4 fruit fly cellular contexts compared by ENCODE assay signal in genomic region chr3L:16286258-16286657, dm6.
TF ChIP-seq lines count a peak whose summit lies in the region.

No protein-coding gene starts in this region.

- no peak for TF ChIP-seq CTCF in whole organism, embryonic (GFP tag; optimal IDR thresholded peaks at IDR 0.05; lab: Kevin White, UChicago)

TF ChIP-seq in whole organism, embryonic, 481 proteins besides CTCF, POLR2A, EP300 and RAD21 (continues in another document):
- TF ChIP-seq CG12299 (tag; optimal IDR thresholded peaks at IDR 0.05; lab: Kevin White, UChicago): no peak
- TF ChIP-seq her (GFP tag; optimal IDR thresholded peaks at IDR 0.05; lab: Kevin White, UChicago): no peak
- peak; percentile 61 for TF ChIP-seq CG2678 (tag; optimal IDR thresholded peaks at IDR 0.05; lab: Kevin White, UChicago)
- TF ChIP-seq CG17359 (tag; optimal IDR thresholded peaks at IDR 0.05; lab: Kevin White, UChicago): peak; percentile 31
- TF ChIP-seq pnt (GFP tag; optimal IDR thresholded peaks at IDR 0.05; lab: Kevin White, UChicago): peak; percentile 3
- TF ChIP-seq CG2199 (GFP tag; IDR thresholded peaks at IDR 0.05; lab: Robert Waterston, UW): no peak
- TF ChIP-seq fd102C (GFP tag; optimal IDR thresholded peaks at IDR 0.05; lab: Kevin White, UChicago): no peak
- TF ChIP-seq ash1 (GFP tag; optimal IDR thresholded peaks at IDR 0.05; lab: Kevin White, UChicago): no peak
- no peak for TF ChIP-seq otp (GFP tag; IDR thresholded peaks at IDR 0.05; lab: Robert Waterston, UW)
- TF ChIP-seq Ada2b (GFP tag; IDR thresholded peaks at IDR 0.05; lab: Robert Waterston, UW): peak; percentile 20; the same call in 1 of the 2 replicates
- TF ChIP-seq maf-S (GFP tag; optimal IDR thresholded peaks at IDR 0.05; lab: Kevin White, UChicago): no peak
- no peak for TF ChIP-seq prd (optimal IDR thresholded peaks at IDR 0.05; lab: Kevin White, UChicago)
- no peak for TF ChIP-seq prd (GFP tag; IDR thresholded peaks at IDR 0.05; lab: Robert Waterston, UW)
- TF ChIP-seq CG12104 (GFP tag; optimal IDR thresholded peaks at IDR 0.05; lab: Kevin White, UChicago): no peak
- 0 out of 3 replicates have a peak, but pooled peaks have one; percentile 10 for TF ChIP-seq Aef1 (GFP tag; IDR thresholded peaks at IDR 0.05; lab: Robert Waterston, UW)
- TF ChIP-seq CG17385 (GFP tag; optimal IDR thresholded peaks at IDR 0.05; lab: Kevin White, UChicago): peak; percentile 18
- TF ChIP-seq vvl (GFP tag; IDR thresholded peaks at IDR 0.05; lab: Robert Waterston, UW): peak; percentile 62
- peak; percentile 22 for TF ChIP-seq sd (tag; optimal IDR thresholded peaks at IDR 0.05; lab: Kevin White, UChicago)
- no peak for TF ChIP-seq sqz (GFP tag; optimal IDR thresholded peaks at IDR 0.05; lab: Kevin White, UChicago)
- peak; percentile 64 for TF ChIP-seq CG15269 (tag; optimal IDR thresholded peaks at IDR 0.05; lab: Kevin White, UChicago)
- no peak for TF ChIP-seq ham (GFP tag; IDR thresholded peaks at IDR 0.05; lab: Robert Waterston, UW)
- no peak for TF ChIP-seq zfh1 (GFP tag; IDR thresholded peaks at IDR 0.05; lab: Robert Waterston, UW)
- TF ChIP-seq Doc2 (GFP tag; IDR thresholded peaks at IDR 0.05; lab: Robert Waterston, UW): no peak
- TF ChIP-seq Chrac-16 (GFP tag; optimal IDR thresholded peaks at IDR 0.05; lab: Kevin White, UChicago): no peak

TF ChIP-seq in whole organism, prepupa, 60 proteins besides CTCF, POLR2A, EP300 and RAD21 (continues in another document):
- peak; percentile 39 for TF ChIP-seq Sox15 (GFP tag; optimal IDR thresholded peaks at IDR 0.05; lab: Kevin White, UChicago)
- peak; percentile 50 for TF ChIP-seq net (GFP tag; optimal IDR thresholded peaks at IDR 0.05; lab: Kevin White, UChicago)
- TF ChIP-seq CG10669 (GFP tag; optimal IDR thresholded peaks at IDR 0.05; lab: Kevin White, UChicago): peak; percentile 85
- TF ChIP-seq CG10631 (GFP tag; optimal IDR thresholded peaks at IDR 0.05; lab: Kevin White, UChicago): peak; percentile 54
- peak; percentile 78 for TF ChIP-seq CG1621 (tag; optimal IDR thresholded peaks at IDR 0.05; lab: Kevin White, UChicago)
- TF ChIP-seq CG6792 (GFP tag; optimal IDR thresholded peaks at IDR 0.05; lab: Kevin White, UChicago): peak; percentile 64
- TF ChIP-seq Ets21C (GFP tag; optimal IDR thresholded peaks at IDR 0.05; lab: Kevin White, UChicago): no peak
- TF ChIP-seq CG8119 (GFP tag; IDR thresholded peaks at IDR 0.05; lab: Robert Waterston, UW): no peak
- peak; percentile 55 for TF ChIP-seq CG3919 (GFP tag; optimal IDR thresholded peaks at IDR 0.05; lab: Kevin White, UChicago)
- no peak for TF ChIP-seq CG15336 (GFP tag; IDR thresholded peaks at IDR 0.05; lab: Robert Waterston, UW)
- no peak for TF ChIP-seq eg (GFP tag; IDR thresholded peaks at IDR 0.05; lab: Robert Waterston, UW)
- TF ChIP-seq acj6 (GFP tag; optimal IDR thresholded peaks at IDR 0.05; lab: Kevin White, UChicago): peak; percentile 64
- TF ChIP-seq Blimp-1 (GFP tag; optimal IDR thresholded peaks at IDR 0.05; lab: Kevin White, UChicago): no peak
- peak; percentile 29 for TF ChIP-seq Hr39 (GFP tag; optimal IDR thresholded peaks at IDR 0.05; lab: Kevin White, UChicago)
- peak; percentile 37 for TF ChIP-seq esn (GFP tag; optimal IDR thresholded peaks at IDR 0.05; lab: Kevin White, UChicago)
- TF ChIP-seq CG6163 (GFP tag; IDR thresholded peaks at IDR 0.05; lab: Robert Waterston, UW): peak; percentile 44; the same call in 1 of the 3 replicates
- TF ChIP-seq vri (GFP tag; optimal IDR thresholded peaks at IDR 0.05; lab: Kevin White, UChicago): peak; percentile 13
- no peak for TF ChIP-seq CG6854 (GFP tag; optimal IDR thresholded peaks at IDR 0.05; lab: Kevin White, UChicago)
- peak; percentile 64 for TF ChIP-seq pdm3 (GFP tag; optimal IDR thresholded peaks at IDR 0.05; lab: Kevin White, UChicago)
- peak; percentile 38 for TF ChIP-seq CG8319 (GFP tag; optimal IDR thresholded peaks at IDR 0.05; lab: Kevin White, UChicago)
- peak; percentile 51 for TF ChIP-seq Sox14 (GFP tag; optimal IDR thresholded peaks at IDR 0.05; lab: Kevin White, UChicago)
- TF ChIP-seq lz (GFP tag; optimal IDR thresholded peaks at IDR 0.05; lab: Kevin White, UChicago): peak; percentile 24
- no peak for TF ChIP-seq fkh (GFP tag; optimal IDR thresholded peaks at IDR 0.05; lab: Kevin White, UChicago)
- TF ChIP-seq OdsH (GFP tag; optimal IDR thresholded peaks at IDR 0.05; lab: Kevin White, UChicago): peak; percentile 46

TF ChIP-seq in whole organism, pupa, 21 proteins besides CTCF, POLR2A, EP300 and RAD21:
- TF ChIP-seq rn (GFP tag; IDR thresholded peaks at IDR 0.05; lab: Robert Waterston, UW): no peak
- TF ChIP-seq CG17806 (tag; optimal IDR thresholded peaks at IDR 0.05; lab: Kevin White, UChicago): peak; percentile 76
- TF ChIP-seq CG34367 (tag; optimal IDR thresholded peaks at IDR 0.05; lab: Kevin White, UChicago): peak; percentile 67
- TF ChIP-seq Ets98B (GFP tag; IDR thresholded peaks at IDR 0.05; lab: Robert Waterston, UW): no peak
- TF ChIP-seq CG12605 (GFP tag; IDR thresholded peaks at IDR 0.05; lab: Robert Waterston, UW): no peak
- peak; percentile 53 for TF ChIP-seq gl (tag; optimal IDR thresholded peaks at IDR 0.05; lab: Kevin White, UChicago)
- no peak for TF ChIP-seq CG8301 (tag; optimal IDR thresholded peaks at IDR 0.05; lab: Kevin White, UChicago)
- peak; percentile 65 for TF ChIP-seq Pif1A (GFP tag; optimal IDR thresholded peaks at IDR 0.05; lab: Kevin White, UChicago)
- TF ChIP-seq CG13204 (GFP tag; optimal IDR thresholded peaks at IDR 0.05; lab: Kevin White, UChicago): peak; percentile 33
- peak; percentile 56 for TF ChIP-seq Pif1B (GFP tag; optimal IDR thresholded peaks at IDR 0.05; lab: Kevin White, UChicago)
- TF ChIP-seq Snoo (tag; optimal IDR thresholded peaks at IDR 0.05; lab: Kevin White, UChicago): peak; percentile 7
- peak; percentile 86 for TF ChIP-seq CG15710 (tag; optimal IDR thresholded peaks at IDR 0.05; lab: Kevin White, UChicago)
- TF ChIP-seq D1 (tag; optimal IDR thresholded peaks at IDR 0.05; lab: Kevin White, UChicago): peak; percentile 62
- TF ChIP-seq EcR (GFP tag; optimal IDR thresholded peaks at IDR 0.05; lab: Kevin White, UChicago): peak; percentile 87
- peak; percentile 89 for TF ChIP-seq CG8159 (tag; optimal IDR thresholded peaks at IDR 0.05; lab: Kevin White, UChicago)
- peak; percentile 27 for TF ChIP-seq CG14655 (GFP tag; optimal IDR thresholded peaks at IDR 0.05; lab: Kevin White, UChicago)
- peak; percentile 70 for TF ChIP-seq CG9948 (tag; optimal IDR thresholded peaks at IDR 0.05; lab: Kevin White, UChicago)

TF ChIP-seq in whole organism, wandering third instar larva, 38 proteins besides CTCF, POLR2A, EP300 and RAD21:
- TF ChIP-seq CG32264 (GFP tag; optimal IDR thresholded peaks at IDR 0.05; lab: Kevin White, UChicago): no peak
- no peak for TF ChIP-seq Vsx2 (GFP tag; optimal IDR thresholded peaks at IDR 0.05; lab: Kevin White, UChicago; ENCODE audit: partially characterized antibody)
- TF ChIP-seq ey (GFP tag; optimal IDR thresholded peaks at IDR 0.05; lab: Kevin White, UChicago): peak; percentile 32
- TF ChIP-seq OdsH (GFP tag; optimal IDR thresholded peaks at IDR 0.05; lab: Kevin White, UChicago): peak; percentile 34
- no peak for TF ChIP-seq Dif (GFP tag; optimal IDR thresholded peaks at IDR 0.05; lab: Kevin White, UChicago; ENCODE audit: partially characterized antibody)
- peak in 1 of 2 experiments; percentile 36 for TF ChIP-seq foxo (GFP tag; optimal IDR thresholded peaks at IDR 0.05; lab: Kevin White, UChicago)
- TF ChIP-seq Hnf4 (GFP tag; optimal IDR thresholded peaks at IDR 0.05; lab: Kevin White, UChicago): peak; percentile 13
- peak; percentile 53 for TF ChIP-seq br (GFP tag; optimal IDR thresholded peaks at IDR 0.05; lab: Kevin White, UChicago)
- peak; percentile 51 for TF ChIP-seq rgr (GFP tag; optimal IDR thresholded peaks at IDR 0.05; lab: Kevin White, UChicago)
- peak; percentile 42 for TF ChIP-seq HLH106 (tag; optimal IDR thresholded peaks at IDR 0.05; lab: Kevin White, UChicago)
- TF ChIP-seq woc (GFP tag; optimal IDR thresholded peaks at IDR 0.05; lab: Kevin White, UChicago): peak; percentile 43
- TF ChIP-seq Hr78 (GFP tag; optimal IDR thresholded peaks at IDR 0.05; lab: Kevin White, UChicago): no peak
- no peak for TF ChIP-seq Myc (optimal IDR thresholded peaks at IDR 0.05; lab: Kevin White, UChicago)
- no peak for TF ChIP-seq CrebA (GFP tag; optimal IDR thresholded peaks at IDR 0.05; lab: Kevin White, UChicago; ENCODE audit: borderline replicate concordance)
- TF ChIP-seq h (GFP tag; optimal IDR thresholded peaks at IDR 0.05; lab: Kevin White, UChicago): peak; percentile 53
- TF ChIP-seq dl (GFP tag; optimal IDR thresholded peaks at IDR 0.05; lab: Kevin White, UChicago; ENCODE audit: insufficient read depth in 1 of 2, partially characterized antibody in 2 of 2): no peak
- no peak for TF ChIP-seq lola (GFP tag; optimal IDR thresholded peaks at IDR 0.05; lab: Kevin White, UChicago)
- TF ChIP-seq fru (GFP tag; optimal IDR thresholded peaks at IDR 0.05; lab: Kevin White, UChicago): peak; percentile 50

Comparison
In these comparisons a context has a peak if more than half of its experiments do, and no peak if none do; other contexts are left out.
1. Of the 7 proteins assayed by ChIP-seq in both whole organism, embryonic and whole organism, prepupa: peak only in whole organism, embryonic: Blimp-1; only in whole organism, prepupa: CG16779 and Hr39; in both: Sox102F; in neither: 3.